Worm (Caenorhabditis elegans) whole organism, L3 larva: ENCODE data around the gene srj-54.

ENCODE experiments used
- ZK546.5 ChIP-seq: sonication (generic microtip); optimal IDR thresholded peaks from 2 replicates; lab custom pipeline; 2017; ENCODE audit warnings: missing biosample characterization, missing genetic modification characterization
- aly-2 ChIP-seq: fragments of 150-350 bp; optimal IDR thresholded peaks from 2 replicates; lab custom pipeline; 2014; ENCODE audit warnings: missing biosample characterization, missing genetic modification characterization
- ceh-82 ChIP-seq: fragments of 150-350 bp; optimal IDR thresholded peaks from 2 replicates; lab custom pipeline; 2014; ENCODE audit warnings: missing biosample characterization, missing genetic modification characterization
- daf-12 ChIP-seq: fragments of 150-350 bp; optimal IDR thresholded peaks from 2 replicates; lab custom pipeline; 2014; ENCODE audit warnings: missing biosample characterization, missing genetic modification reagents, missing genetic modification characterization
- elt-1 ChIP-seq: fragments of 150-350 bp; optimal IDR thresholded peaks from 2 replicates; lab custom pipeline; 2014; ENCODE audit warnings: missing biosample characterization, missing genetic modification characterization
- elt-2 ChIP-seq: sonication (generic microtip); optimal IDR thresholded peaks from 2 replicates; lab custom pipeline; 2016; ENCODE audit warnings: missing genetic modification reagents, mild to moderate bottlenecking, missing genetic modification characterization, missing compliant biosample characterization
- elt-3 ChIP-seq, 3 experiments: fragments of 150-350 bp in 1 of 3; sonication (generic microtip) in 2 of 3; optimal IDR thresholded peaks; 2 replicates in 2 of 3; 4 replicates in 1 of 3; lab custom pipeline; 2014 to 2017; ENCODE audit warnings: missing biosample characterization in 3 of 3, missing genetic modification characterization in 3 of 3
- eor-1 ChIP-seq, 2 experiments: fragments of 150-350 bp; optimal IDR thresholded peaks; 2 replicates each; lab custom pipeline; 2014 to 2018; ENCODE audit warnings: missing biosample characterization in 2 of 2, missing genetic modification characterization in 2 of 2
- fos-1 ChIP-seq: fragments of 150-350 bp; optimal IDR thresholded peaks from 2 replicates; lab custom pipeline; 2014; ENCODE audit warnings: missing biosample characterization, missing genetic modification characterization
- jun-1 ChIP-seq: fragments of 150-350 bp; optimal IDR thresholded peaks from 2 replicates; lab custom pipeline; 2014; ENCODE audit warnings: missing biosample characterization, missing genetic modification reagents, missing genetic modification characterization
- lin-15B ChIP-seq: fragments of 150-350 bp; optimal IDR thresholded peaks from 2 replicates; lab custom pipeline; 2014; ENCODE audit warnings: missing biosample characterization, missing genetic modification characterization
- lin-39 ChIP-seq: fragments of 150-350 bp; optimal IDR thresholded peaks from 2 replicates; lab custom pipeline; 2018; ENCODE audit warnings: missing biosample characterization, missing genetic modification reagents, missing genetic modification characterization
- mdl-1 ChIP-seq: fragments of 150-350 bp; optimal IDR thresholded peaks from 2 replicates; lab custom pipeline; 2014; ENCODE audit warnings: missing biosample characterization, missing genetic modification characterization
- mml-1 ChIP-seq: fragments of 150-350 bp; sonication (generic microtip); optimal IDR thresholded peaks from 3 replicates; lab custom pipeline; 2014; ENCODE audit warnings: missing biosample characterization, missing genetic modification characterization
- nhr-12 ChIP-seq: fragments of 150-350 bp; optimal IDR thresholded peaks from 2 replicates; lab custom pipeline; 2014; ENCODE audit warnings: missing biosample characterization, missing genetic modification characterization
- nhr-23 ChIP-seq: fragments of 150-350 bp; optimal IDR thresholded peaks from 2 replicates; lab custom pipeline; 2014; ENCODE audit warnings: missing biosample characterization, missing genetic modification reagents, missing genetic modification characterization
- nhr-237 ChIP-seq: fragments of 150-350 bp; optimal IDR thresholded peaks from 2 replicates; lab custom pipeline; 2014; ENCODE audit warnings: missing biosample characterization, missing genetic modification characterization
- nhr-25 ChIP-seq: sonication (generic microtip); optimal IDR thresholded peaks from 2 replicates; lab custom pipeline; 2017; ENCODE audit warnings: missing biosample characterization, missing genetic modification characterization
- nhr-28 ChIP-seq: fragments of 150-350 bp; optimal IDR thresholded peaks from 2 replicates; lab custom pipeline; 2014; ENCODE audit warnings: missing biosample characterization, missing genetic modification characterization
- nhr-67 ChIP-seq: fragments of 150-350 bp; optimal IDR thresholded peaks from 2 replicates; lab custom pipeline; 2014; ENCODE audit warnings: missing biosample characterization, missing genetic modification characterization
- nhr-76 ChIP-seq: fragments of 150-350 bp; sonication (generic microtip); optimal IDR thresholded peaks from 5 replicates; lab custom pipeline; 2014; ENCODE audit warnings: missing biosample characterization, missing genetic modification characterization
- pha-4 ChIP-seq: fragments of 150-350 bp; optimal IDR thresholded peaks from 2 replicates; lab custom pipeline; 2014; ENCODE audit warnings: missing biosample characterization, missing genetic modification reagents, missing genetic modification characterization
- pqm-1 ChIP-seq: fragments of 150-350 bp; optimal IDR thresholded peaks from 2 replicates; lab custom pipeline; 2017; ENCODE audit warnings: missing biosample characterization, missing genetic modification characterization, inconsistent platforms
- skn-1 ChIP-seq: fragments of 150-350 bp; optimal IDR thresholded peaks from 2 replicates; lab custom pipeline; 2014; ENCODE audit warnings: missing biosample characterization, missing genetic modification characterization
- snpc-4 ChIP-seq: fragments of 150-350 bp; optimal IDR thresholded peaks from 2 replicates; lab custom pipeline; 2014; ENCODE audit warnings: missing biosample characterization, missing genetic modification characterization
- tbx-2 ChIP-seq: sonication (generic microtip); optimal IDR thresholded peaks from 2 replicates; lab custom pipeline; 2016; ENCODE audit warnings: mild to moderate bottlenecking, missing genetic modification characterization, missing compliant biosample characterization
- unc-62 ChIP-seq: fragments of 150-350 bp; sonication (generic microtip); optimal IDR thresholded peaks from 4 replicates; lab custom pipeline; 2014; ENCODE audit warnings: missing biosample characterization, missing genetic modification reagents, missing genetic modification characterization
- zag-1 ChIP-seq: fragments of 150-350 bp; optimal IDR thresholded peaks from 2 replicates; lab custom pipeline; 2014; ENCODE audit warnings: missing biosample characterization, missing genetic modification characterization
- ztf-11 ChIP-seq: fragments of 150-350 bp; optimal IDR thresholded peaks from 2 replicates; lab custom pipeline; 2014; ENCODE audit warnings: missing biosample characterization, missing genetic modification characterization
- ztf-4 ChIP-seq: fragments of 150-350 bp; optimal IDR thresholded peaks from 2 replicates; lab custom pipeline; 2014; ENCODE audit warnings: missing biosample characterization, missing genetic modification characterization

The srj-54 gene

DNA sequence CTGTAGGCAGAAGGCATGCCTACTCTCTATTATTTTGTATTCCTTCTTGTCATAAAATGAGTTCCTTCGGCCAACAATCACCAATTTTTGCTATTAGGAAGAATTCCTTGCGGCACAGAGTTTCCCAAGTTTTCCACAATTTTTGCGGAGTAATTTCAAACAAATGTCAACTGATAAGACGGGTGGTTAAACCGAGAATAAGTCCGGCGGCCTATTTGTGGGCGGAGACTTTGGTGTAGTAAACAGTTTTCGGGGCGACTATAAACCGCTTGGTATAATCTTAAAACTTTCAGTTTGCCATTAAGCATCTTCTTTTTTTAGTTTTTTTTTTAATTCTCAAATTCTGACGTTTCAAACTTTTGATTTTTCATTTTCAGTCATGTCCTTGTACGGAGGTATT, 21.4 kb upstream of the srj-54 start, which contains the start of gene ifc-1:
Gene ifc-1 (plus strand): TSS at position 378 of the 400 bp plus-strand sequence.
- TF ChIP-seq elt-1 (tag; lab: Kevin White, UChicago) (no peak), elt-2 (tag; lab: Kevin White, UChicago) (peak; percentile 57)

DNA sequence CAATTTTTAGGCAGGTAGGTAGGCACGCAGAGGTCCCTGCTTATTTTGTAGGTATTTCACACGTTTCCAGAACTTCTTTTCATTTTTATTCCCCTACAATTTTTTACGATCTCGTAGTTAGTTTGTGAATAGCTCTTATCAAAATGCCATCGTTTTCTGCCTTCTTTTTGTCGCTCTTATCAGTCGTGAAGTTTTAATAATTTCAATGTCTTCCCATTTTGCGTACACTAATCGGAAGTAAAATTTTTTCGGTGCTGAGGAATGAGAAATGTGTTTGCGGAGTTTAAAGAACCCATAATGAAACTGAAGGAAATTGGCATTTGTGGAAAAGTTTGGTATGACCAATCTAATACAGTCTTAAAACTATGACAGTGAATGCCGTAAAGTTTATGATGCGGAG, 20.7 kb upstream of the srj-54 start:
- TF ChIP-seq elt-2 (tag; lab: Kevin White, UChicago) (peak; percentile 84), pqm-1 (peak; percentile 49), ceh-82 (tag; lab: Kevin White, UChicago) (no peak), jun-1 (tag; lab: Kevin White, UChicago) (peak; percentile 59), lin-39 (tag; lab: Kevin White, UChicago) (no peak), tbx-2 (tag; lab: Kevin White, UChicago) (no peak), nhr-23 (tag; lab: Kevin White, UChicago) (no peak)

DNA sequence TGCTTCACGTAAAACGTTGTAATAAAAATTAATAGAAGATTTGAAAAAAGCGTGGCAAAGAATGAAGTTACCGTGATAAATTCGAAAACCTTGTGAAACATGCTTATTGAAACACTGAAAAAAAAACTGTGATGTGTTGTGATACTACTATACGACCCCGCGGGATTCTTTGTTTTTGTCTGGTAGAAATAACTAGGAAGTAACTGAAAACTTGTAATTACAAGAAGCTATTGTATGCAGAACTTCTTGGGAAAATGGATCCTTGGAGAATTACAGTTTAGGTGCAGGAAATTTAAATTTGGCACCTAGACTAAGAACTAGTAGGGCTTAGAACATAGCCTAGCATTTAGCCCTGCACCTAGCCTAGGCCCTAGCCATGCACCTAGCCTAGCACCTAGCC, 20.2 kb upstream of the srj-54 start, which contains the start of gene str-39:
Gene str-39 (minus strand): TSS at position 101 of the 400 bp plus-strand sequence.
- TF ChIP-seq lin-15B (no peak), ztf-11 (no peak), mdl-1 (tag; lab: Kevin White, UChicago) (no peak), nhr-25 (tag; lab: Kevin White, UChicago) (no peak), nhr-28 (tag; lab: Kevin White, UChicago) (no peak), ztf-4 (tag; lab: Kevin White, UChicago) (no peak), snpc-4 (tag; lab: Kevin White, UChicago) (no peak), mml-1 (tag; lab: Kevin White, UChicago) (no peak), fos-1 (no peak), pha-4 (tag; lab: Kevin White, UChicago) (no peak), unc-62 (GFP tag; lab: Kevin White, UChicago) (no peak), nhr-12 (tag; lab: Kevin White, UChicago) (no peak), elt-1 (tag; lab: Kevin White, UChicago) (no peak)

DNA sequence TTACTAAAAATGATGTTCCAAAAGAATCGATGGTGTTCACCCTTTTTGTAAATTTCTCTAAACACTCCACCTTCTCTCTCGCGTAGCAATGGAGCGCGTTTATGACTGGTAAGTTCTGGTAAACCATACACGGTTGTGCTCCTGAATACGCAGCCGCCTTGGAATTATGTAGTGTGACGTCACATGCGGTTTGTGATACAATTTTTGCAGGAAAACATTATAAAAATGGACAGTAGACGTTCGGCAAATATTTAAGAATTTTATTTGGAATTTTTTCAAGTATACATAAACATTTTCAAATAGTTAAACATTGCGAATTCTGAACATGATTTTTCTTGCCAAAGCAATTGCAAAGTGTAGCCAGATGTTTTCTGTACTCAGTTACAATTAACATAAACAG, 17.9 kb upstream of the srj-54 start, which contains the start of gene F37B4.10:
Gene F37B4.10 (minus strand): TSS at position 101 of the 400 bp plus-strand sequence.
- TF ChIP-seq zag-1 (tag; lab: Kevin White, UChicago): no peak
- peak; percentile 8 for TF ChIP-seq elt-2 (tag; lab: Kevin White, UChicago)
- TF ChIP-seq, all 47 proteins: peak for 1

DNA sequence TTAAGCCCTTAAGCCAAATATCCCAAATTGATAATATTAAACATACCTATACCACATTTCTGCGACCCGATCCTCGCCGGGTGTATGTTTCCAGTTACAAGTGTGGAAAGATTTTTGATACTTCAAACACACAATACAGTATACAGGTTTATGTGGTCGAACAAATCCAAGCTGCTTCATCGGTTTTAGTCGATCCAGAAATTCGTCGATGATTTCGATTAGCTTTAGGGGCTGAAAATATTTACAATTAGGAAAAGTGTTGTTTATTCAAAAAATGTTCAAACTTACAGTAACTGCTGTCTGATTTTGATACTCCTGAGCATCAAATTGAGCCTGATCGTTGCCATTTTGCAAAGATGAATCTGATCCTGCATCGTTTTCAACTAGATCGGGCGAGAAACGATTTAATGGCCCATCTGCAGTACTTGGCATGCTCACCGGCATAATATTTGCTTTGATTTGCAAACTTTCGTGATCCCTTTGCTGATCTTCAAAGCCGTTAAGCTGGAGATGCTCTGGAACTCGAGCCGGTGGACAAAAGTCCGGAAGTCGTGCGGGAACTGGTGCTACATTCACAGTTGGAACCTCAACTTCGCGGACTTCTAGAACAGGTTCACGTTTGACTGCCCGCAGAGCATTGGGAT, 16.7 kb upstream of the srj-54 start:
- TF ChIP-seq ztf-11 (no peak), lin-15B (no peak), nhr-237 (tag; lab: Kevin White, UChicago) (no peak), aly-2 (tag; lab: Kevin White, UChicago) (no peak), nhr-28 (tag; lab: Kevin White, UChicago) (no peak), tbx-2 (tag; lab: Kevin White, UChicago) (no peak), eor-1 (tag; optimal IDR thresholded peaks at IDR 0.05; lab: Kevin White, UChicago) (no peak), snpc-4 (tag; lab: Kevin White, UChicago) (no peak), nhr-23 (tag; lab: Kevin White, UChicago) (no peak), daf-12 (tag; lab: Kevin White, UChicago) (no peak), elt-3 (tag; optimal IDR thresholded peaks at IDR 0.05; lab: Kevin White, UChicago) (no peak), nhr-12 (tag; lab: Kevin White, UChicago) (no peak), ZK546.5 (no peak), skn-1 (no peak), fos-1 (no peak), lin-39 (tag; lab: Kevin White, UChicago) (no peak), nhr-76 (no peak), nhr-25 (tag; lab: Kevin White, UChicago) (no peak), nhr-67 (tag; lab: Kevin White, UChicago) (no peak)

DNA sequence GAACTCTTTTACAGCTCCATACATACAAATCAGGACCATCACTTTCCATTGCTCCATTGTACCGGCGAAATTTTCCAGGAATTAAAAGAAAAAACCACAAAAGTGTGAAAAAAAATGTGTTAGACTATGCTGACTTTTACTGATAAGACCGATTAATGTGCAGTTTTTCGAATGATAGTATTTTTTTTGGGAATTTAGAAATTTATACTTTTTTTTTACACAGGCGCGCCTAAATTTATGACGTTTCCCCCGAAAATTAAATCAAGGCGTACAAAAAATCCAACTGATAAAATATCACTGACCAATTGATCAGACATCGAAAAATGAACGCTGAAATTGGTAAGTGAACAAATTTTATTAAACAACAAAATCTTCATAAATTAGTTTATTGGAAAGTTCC, 15.8 kb upstream of the srj-54 start, which contains the start of gene folt-2:
Gene folt-2 (minus strand): TSS at position 179 of the 400 bp plus-strand sequence.
- TF ChIP-seq jun-1 (tag; lab: Kevin White, UChicago) (no peak), unc-62 (GFP tag; lab: Kevin White, UChicago) (no peak), pqm-1 (peak; percentile 49), nhr-76 (no peak), ztf-4 (tag; lab: Kevin White, UChicago) (no peak), elt-2 (tag; lab: Kevin White, UChicago) (peak; percentile 75)
